Fruit fly (Drosophila melanogaster): ENCODE measurements around the gene CG14671.

The CG14671 gene

dm6 chr3R:5606477-5606876, 41.9 kb upstream of the CG14671 start, which contains the start of gene asl (continued):
- TF ChIP-seq chif (GFP tag; optimal IDR thresholded peaks at IDR 0.05): peak; percentile 8 to 59
- TF ChIP-seq CG12299 (tag; optimal IDR thresholded peaks at IDR 0.05): peak; percentile 50
- peak; percentile 81 for TF ChIP-seq phol (tag; optimal IDR thresholded peaks at IDR 0.05)
- peak; percentile 76 for TF ChIP-seq dysf (GFP tag; IDR thresholded peaks at IDR 0.05)
- peak; percentile 82 for TF ChIP-seq trem (tag; optimal IDR thresholded peaks at IDR 0.05)
- TF ChIP-seq CG8089 (GFP tag; optimal IDR thresholded peaks at IDR 0.05): peak; percentile 42
- TF ChIP-seq CG14050 (GFP tag; IDR thresholded peaks at IDR 0.05): peak; percentile 37; the same call in 1 of the 3 replicates
- TF ChIP-seq CG11560 (tag; IDR thresholded peaks at IDR 0.05): no peak
- peak; percentile 58; the same call in 1 of the 2 replicates for TF ChIP-seq CG5953 (GFP tag; IDR thresholded peaks at IDR 0.05)
- peak; percentile 68 for TF ChIP-seq Nf-YC (tag; optimal IDR thresholded peaks at IDR 0.05)
- peak; percentile 93 for TF ChIP-seq sens (GFP tag)
- TF ChIP-seq Asciz (GFP tag; optimal IDR thresholded peaks at IDR 0.05): peak; percentile 36
- TF ChIP-seq ems (GFP tag; optimal IDR thresholded peaks at IDR 0.05): peak; percentile 52
- no peak for TF ChIP-seq en (GFP tag; optimal IDR thresholded peaks at IDR 0.05)
- TF ChIP-seq aop (GFP tag; IDR thresholded peaks at IDR 0.05): no peak
- peak; percentile 54 to 59 for TF ChIP-seq Pdp1 (GFP tag; optimal IDR thresholded peaks at IDR 0.05)
- TF ChIP-seq Gsc (GFP tag; IDR thresholded peaks at IDR 0.05): no peak
- no peak for TF ChIP-seq Hmx (GFP tag; optimal IDR thresholded peaks at IDR 0.05)
- no peak for TF ChIP-seq CG11398 (GFP tag; optimal IDR thresholded peaks at IDR 0.05)
- no peak for TF ChIP-seq Dll (GFP tag; IDR thresholded peaks at IDR 0.05; ENCODE audit: partially characterized antibody)
- no peak for TF ChIP-seq Atf3 (GFP tag; optimal IDR thresholded peaks at IDR 0.05)
- peak; percentile 55 for TF ChIP-seq Chrac-16 (GFP tag; optimal IDR thresholded peaks at IDR 0.05)
- 0 out of 2 replicates have a peak, but pooled peaks have one; percentile 21 for TF ChIP-seq ap (GFP tag; IDR thresholded peaks at IDR 0.05)
- TF ChIP-seq CG2875 (GFP tag; optimal IDR thresholded peaks at IDR 0.05): peak; percentile 11
- TF ChIP-seq CG10979 (tag; optimal IDR thresholded peaks at IDR 0.05): peak; percentile 58
- no peak for TF ChIP-seq Trl (optimal IDR thresholded peaks at IDR 0.05)
- peak; percentile 31 for TF ChIP-seq Trl (GFP tag; optimal IDR thresholded peaks at IDR 0.05)
- no peak for TF ChIP-seq pan (optimal IDR thresholded peaks at IDR 0.05)
- peak in 1 of 2 experiments; percentile 47 for TF ChIP-seq pan (GFP tag; optimal IDR thresholded peaks at IDR 0.05 in 1 of 2, IDR thresholded peaks at IDR 0.05 in 1 of 2)
- peak; percentile 55 for TF ChIP-seq CG3847 (GFP tag; IDR thresholded peaks at IDR 0.05)
- peak; percentile 24 for TF ChIP-seq CG1792 (GFP tag; optimal IDR thresholded peaks at IDR 0.05)
- no peak for TF ChIP-seq CG15073 (GFP tag; optimal IDR thresholded peaks at IDR 0.05)
- TF ChIP-seq dpn (GFP tag; optimal IDR thresholded peaks at IDR 0.05): peak; percentile 56 to 65
- peak; percentile 33 for TF ChIP-seq pho (GFP tag; optimal IDR thresholded peaks at IDR 0.05)
- TF ChIP-seq CG4617 (GFP tag; optimal IDR thresholded peaks at IDR 0.05; ENCODE audit: borderline replicate concordance): peak; percentile 70
- TF ChIP-seq NfI (GFP tag; optimal IDR thresholded peaks at IDR 0.05): peak; percentile 71
- TF ChIP-seq CG32772 (GFP tag; IDR thresholded peaks at IDR 0.05): 0 out of 2 replicates have a peak, but pooled peaks have one; percentile 11
- no peak for TF ChIP-seq B-H1 (GFP tag; IDR thresholded peaks at IDR 0.05)
- TF ChIP-seq Hey (tag; optimal IDR thresholded peaks at IDR 0.05): no peak
- TF ChIP-seq CG12769 (tag; optimal IDR thresholded peaks at IDR 0.05): peak; percentile 71
- peak; percentile 31; the same call in 1 of the 2 replicates for TF ChIP-seq Dref (GFP tag; IDR thresholded peaks at IDR 0.05)
- peak; percentile 15 for TF ChIP-seq CG11723 (GFP tag; optimal IDR thresholded peaks at IDR 0.05)
- peak; percentile 94 for TF ChIP-seq CG30020 (tag; optimal IDR thresholded peaks at IDR 0.05)
- peak; percentile 61 for TF ChIP-seq CG13775 (GFP tag; optimal IDR thresholded peaks at IDR 0.05)
- peak; percentile 64 for TF ChIP-seq Hr3 (GFP tag; optimal IDR thresholded peaks at IDR 0.05)
- peak; percentile 48 for TF ChIP-seq CG2202 (tag; optimal IDR thresholded peaks at IDR 0.05)
- peak; percentile 58; the same call in 1 of the 2 replicates for TF ChIP-seq CG14441 (GFP tag; IDR thresholded peaks at IDR 0.05)
- peak; percentile 31; the same call in 1 of the 2 replicates for TF ChIP-seq al (GFP tag; IDR thresholded peaks at IDR 0.05)
- TF ChIP-seq Taf1 (GFP tag; IDR thresholded peaks at IDR 0.05): no peak
- TF ChIP-seq CG15696 (tag; optimal IDR thresholded peaks at IDR 0.05): peak; percentile 71
- TF ChIP-seq CG5245 (GFP tag; optimal IDR thresholded peaks at IDR 0.05): peak; percentile 16
- TF ChIP-seq Med (GFP tag): peak; percentile 91
